Fruit fly (Drosophila melanogaster) whole organism, embryonic: Measurements from ENCODE around the gene Mgstl.

ENCODE experiments used
- CG10147 ChIP-seq: fragments of 200-800 bp; sonication (Bioruptor generic); optimal IDR thresholded peaks from 2 replicates; lab custom pipeline; 2019; ENCODE audit warnings: missing biosample characterization, mild to moderate bottlenecking, missing genetic modification characterization, moderate library complexity
- CG11247 ChIP-seq: fragments of 200-800 bp; sonication (Bioruptor generic); IDR thresholded peaks from 2 replicates; pipeline ENCODE4 v1.3.6; 2022; ENCODE audit warnings: missing biosample characterization, missing genetic modification characterization
- CG12071 ChIP-seq: fragments of 200-800 bp; sonication (Bioruptor generic); optimal IDR thresholded peaks from 3 replicates; lab custom pipeline; 2018; ENCODE audit warnings: missing biosample characterization, mild to moderate bottlenecking, missing genetic modification characterization
- CG12299 ChIP-seq: fragments of 200-800 bp; sonication (Bioruptor generic); optimal IDR thresholded peaks from 2 replicates; lab custom pipeline; 2018; ENCODE audit warnings: missing biosample characterization, mild to moderate bottlenecking, missing genetic modification characterization
- CG15011 ChIP-seq: fragments of 200-800 bp; sonication (Bioruptor generic); optimal IDR thresholded peaks from 3 replicates; lab custom pipeline; 2018; ENCODE audit warnings: missing biosample characterization, mild to moderate bottlenecking, missing genetic modification characterization
- CG15269 ChIP-seq: fragments of 200-800 bp; sonication (Bioruptor generic); optimal IDR thresholded peaks from 2 replicates; lab custom pipeline; 2018; ENCODE audit warnings: missing biosample characterization, mild to moderate bottlenecking, missing genetic modification characterization, moderate library complexity
- CG16863 ChIP-seq: fragments of 200-800 bp; sonication (Bioruptor generic); optimal IDR thresholded peaks from 3 replicates; lab custom pipeline; 2016; ENCODE audit warnings: missing biosample characterization, missing genetic modification characterization
- CG17361 ChIP-seq: fragments of 200-800 bp; sonication (Bioruptor generic); IDR thresholded peaks from 3 replicates; pipeline ENCODE4 v1.3.6; 2022; ENCODE audit warnings: missing biosample characterization, missing genetic modification characterization
- CG17802 ChIP-seq: fragments of 200-800 bp; sonication (Bioruptor generic); optimal IDR thresholded peaks from 2 replicates; lab custom pipeline; 2018; ENCODE audit warnings: missing biosample characterization, mild to moderate bottlenecking, missing genetic modification characterization, moderate library complexity
- CG2889 ChIP-seq: fragments of 200-800 bp; sonication (Bioruptor generic); IDR thresholded peaks from 3 replicates; pipeline ENCODE4 v1.3.6; 2022; ENCODE audit warnings: missing biosample characterization, missing genetic modification characterization
- CG31365 ChIP-seq: fragments of 200-800 bp; sonication (Bioruptor generic); optimal IDR thresholded peaks from 2 replicates; lab custom pipeline; 2018; ENCODE audit warnings: missing biosample characterization, mild to moderate bottlenecking, missing genetic modification characterization
- CG31388 ChIP-seq: fragments of 200-800 bp; sonication (Bioruptor generic); optimal IDR thresholded peaks from 2 replicates; lab custom pipeline; 2016; ENCODE audit warnings: missing biosample characterization, missing genetic modification characterization
- CG31441 ChIP-seq: fragments of 200-800 bp; sonication (Bioruptor generic); IDR thresholded peaks from 2 replicates; pipeline ENCODE4 v1.3.6; 2022; ENCODE audit warnings: missing biosample characterization, missing genetic modification characterization
- CG3995 ChIP-seq: fragments of 200-800 bp; sonication (Bioruptor generic); optimal IDR thresholded peaks from 3 replicates; lab custom pipeline; 2016; ENCODE audit warnings: missing biosample characterization, missing genetic modification characterization
- CG4424 ChIP-seq: fragments of 200-800 bp; sonication (Bioruptor generic); optimal IDR thresholded peaks from 3 replicates; lab custom pipeline; 2016; ENCODE audit warnings: missing biosample characterization, missing genetic modification characterization
- CG8281 ChIP-seq: fragments of 200-800 bp; sonication (Bioruptor generic); optimal IDR thresholded peaks from 2 replicates; lab custom pipeline; 2018; ENCODE audit warnings: missing biosample characterization, mild to moderate bottlenecking, missing genetic modification characterization, moderate library complexity
- CG8944 ChIP-seq: fragments of 200-800 bp; sonication (Bioruptor generic); optimal IDR thresholded peaks from 3 replicates; lab custom pipeline; 2016; ENCODE audit warnings: missing biosample characterization, missing genetic modification characterization
- CG9215 ChIP-seq: fragments of 200-800 bp; sonication (Bioruptor generic); IDR thresholded peaks from 2 replicates; pipeline ENCODE4 v1.3.6; 2022; ENCODE audit warnings: missing biosample characterization, missing genetic modification characterization
- CHES-1-like ChIP-seq: fragments of 200-800 bp; sonication (Bioruptor generic); optimal IDR thresholded peaks from 2 replicates; lab custom pipeline; 2016; ENCODE audit warnings: missing biosample characterization, missing genetic modification characterization
- Camta ChIP-seq: fragments of 200-800 bp; sonication (Bioruptor generic); optimal IDR thresholded peaks from 2 replicates; lab custom pipeline; 2016; ENCODE audit warnings: missing biosample characterization, missing genetic modification characterization
- D19A ChIP-seq: fragments of 200-800 bp; optimal IDR thresholded peaks from 3 replicates; lab custom pipeline; 2019; ENCODE audit warnings: missing biosample characterization, mild to moderate bottlenecking, missing genetic modification characterization, moderate library complexity
- Dbx ChIP-seq: fragments of 200-800 bp; sonication (Bioruptor generic); IDR thresholded peaks from 3 replicates; pipeline ENCODE4 v1.3.6; 2022; ENCODE audit warnings: missing biosample characterization, missing genetic modification characterization
- Fer3 ChIP-seq: fragments of 200-800 bp; sonication (Bioruptor generic); optimal IDR thresholded peaks from 2 replicates; lab custom pipeline; 2018; ENCODE audit warnings: missing biosample characterization, mild to moderate bottlenecking, missing genetic modification characterization, moderate library complexity
- Hand ChIP-seq: fragments of 200-800 bp; sonication (Bioruptor generic); optimal IDR thresholded peaks from 2 replicates; lab custom pipeline; 2017; ENCODE audit warnings: mild to moderate bottlenecking, missing biosample characterization, missing genetic modification reagents, missing genetic modification characterization
- HmgZ ChIP-seq: fragments of 200-800 bp; sonication (Bioruptor generic); optimal IDR thresholded peaks from 2 replicates; lab custom pipeline; 2018; ENCODE audit warnings: missing biosample characterization, mild to moderate bottlenecking, missing genetic modification characterization
- Hmr ChIP-seq: fragments of 200-800 bp; sonication (Bioruptor generic); optimal IDR thresholded peaks from 3 replicates; lab custom pipeline; 2017; ENCODE audit warnings: mild to moderate bottlenecking, missing biosample characterization, missing genetic modification reagents, missing genetic modification characterization
- Hsf ChIP-seq: fragments of 200-800 bp; sonication (Bioruptor generic); optimal IDR thresholded peaks from 3 replicates; lab custom pipeline; 2016; ENCODE audit warnings: missing biosample characterization, missing genetic modification characterization
- Meics ChIP-seq: fragments of 200-800 bp; sonication (Bioruptor generic); optimal IDR thresholded peaks from 2 replicates; lab custom pipeline; 2017; ENCODE audit warnings: missing biosample characterization, mild to moderate bottlenecking, missing genetic modification characterization
- Mrtf ChIP-seq: fragments of 200-800 bp; sonication (Bioruptor generic); IDR thresholded peaks from 3 replicates; pipeline ENCODE4 v1.3.6; 2022; ENCODE audit warnings: missing biosample characterization, missing genetic modification characterization
- Sin3A ChIP-seq: fragments of >200 bp; optimal IDR thresholded peaks from 2 replicates; lab custom pipeline; 2018
- Sry-β ChIP-seq: fragments of 200-800 bp; sonication (Bioruptor generic); optimal IDR thresholded peaks from 2 replicates; lab custom pipeline; 2018; ENCODE audit warnings: missing biosample characterization, mild to moderate bottlenecking, missing genetic modification characterization, moderate library complexity
- Xbp1 ChIP-seq: fragments of 200-800 bp; sonication (Bioruptor generic); optimal IDR thresholded peaks from 3 replicates; lab custom pipeline; 2016; ENCODE audit warnings: missing biosample characterization, mild to moderate bottlenecking, missing genetic modification characterization
- ara ChIP-seq: fragments of 200-800 bp; sonication (Bioruptor generic); IDR thresholded peaks from 2 replicates; pipeline ENCODE4 v1.3.6; 2022; ENCODE audit warnings: missing biosample characterization, missing genetic modification characterization
- dimm ChIP-seq: fragments of 200-800 bp; sonication (Bioruptor generic); IDR thresholded peaks from 2 replicates; pipeline ENCODE4 v1.3.6; 2022; ENCODE audit warnings: missing biosample characterization, missing genetic modification characterization
- dysf ChIP-seq: fragments of 200-800 bp; sonication (Bioruptor generic); IDR thresholded peaks from 3 replicates; pipeline ENCODE4 v1.3.6; 2022; ENCODE audit warnings: missing biosample characterization, missing genetic modification characterization
- fd102C ChIP-seq: fragments of 200-800 bp; sonication (Bioruptor generic); optimal IDR thresholded peaks from 2 replicates; lab custom pipeline; 2018; ENCODE audit warnings: missing biosample characterization, mild to moderate bottlenecking, missing genetic modification characterization, moderate library complexity
- gcm2 ChIP-seq: fragments of 200-800 bp; sonication (Bioruptor generic); optimal IDR thresholded peaks from 2 replicates; lab custom pipeline; 2016; ENCODE audit warnings: missing biosample characterization, missing genetic modification characterization
- gsb ChIP-seq: fragments of 200-800 bp; sonication (Bioruptor generic); IDR thresholded peaks from 2 replicates; pipeline ENCODE4 v1.3.6; 2022; ENCODE audit warnings: missing biosample characterization, missing genetic modification characterization
- hth ChIP-seq: fragments of >200 bp; optimal IDR thresholded peaks from 2 replicates; lab custom pipeline; 2017; ENCODE audit warnings: inconsistent platforms
- insv ChIP-seq, 2 experiments: fragments of 200-800 bp; sonication (Bioruptor generic); optimal IDR thresholded peaks; 3 replicates each; lab custom pipeline; 2016 to 2018; ENCODE audit warnings: missing biosample characterization in 2 of 2, missing genetic modification characterization in 2 of 2
- jigr1 ChIP-seq: fragments of 200-800 bp; sonication (Bioruptor generic); IDR thresholded peaks from 3 replicates; pipeline ENCODE4 v1.3.6; 2022; ENCODE audit warnings: missing biosample characterization, missing genetic modification characterization
- lilli ChIP-seq: fragments of 200-800 bp; sonication (Bioruptor generic); optimal IDR thresholded peaks from 3 replicates; lab custom pipeline; 2016; ENCODE audit warnings: missing biosample characterization, missing genetic modification characterization
- lola ChIP-seq, 3 experiments: fragments of >200 bp in 2 of 3; fragments of 200-800 bp in 1 of 3; sonication (Bioruptor generic) in 1 of 3; optimal IDR thresholded peaks; 2 replicates each; lab custom pipeline; 2017 to 2019; ENCODE audit warnings: missing biosample characterization in 3 of 3, missing genetic modification characterization in 3 of 3, mild to moderate bottlenecking in 1 of 3, moderate library complexity in 1 of 3
- nmo ChIP-seq: fragments of 200-800 bp; sonication (Bioruptor generic); optimal IDR thresholded peaks from 2 replicates; lab custom pipeline; 2018; ENCODE audit warnings: missing biosample characterization, mild to moderate bottlenecking, missing genetic modification characterization, moderate library complexity
- pho ChIP-seq: fragments of 200-800 bp; sonication (Bioruptor generic); optimal IDR thresholded peaks from 2 replicates; lab custom pipeline; 2016; ENCODE audit warnings: missing biosample characterization, missing genetic modification characterization
- repo ChIP-seq: fragments of 200-800 bp; sonication (Bioruptor generic); optimal IDR thresholded peaks from 2 replicates; lab custom pipeline; 2016; ENCODE audit warnings: missing biosample characterization, missing genetic modification characterization
- sc ChIP-seq, 3 experiments: fragments of >200 bp in 2 of 3; fragments of 200-800 bp in 1 of 3; sonication (Bioruptor generic) in 1 of 3; optimal IDR thresholded peaks; 2 replicates in 2 of 3; 3 replicates in 1 of 3; lab custom pipeline; 2017; ENCODE audit warnings: mild to moderate bottlenecking in 1 of 3, missing biosample characterization in 1 of 3, missing genetic modification characterization in 1 of 3, missing genetic modification reagents in 1 of 3
- stc ChIP-seq: fragments of 200-800 bp; sonication (Bioruptor generic); IDR thresholded peaks from 2 replicates; pipeline ENCODE4 v1.3.6; 2022; ENCODE audit warnings: missing biosample characterization, missing genetic modification characterization
- zfh2 ChIP-seq: fragments of 200-800 bp; sonication (Bioruptor generic); optimal IDR thresholded peaks from 2 replicates; lab custom pipeline; 2016; ENCODE audit warnings: missing biosample characterization, missing genetic modification characterization

Mgstl gene

dm6 chrX:21042638-21043513, 951 bp downstream of the Mgstl start (continued):
- TF ChIP-seq Hand (GFP tag; lab: Kevin White, UChicago): peak; percentile 90
- peak; percentile 93 for TF ChIP-seq stc (GFP tag; lab: Robert Waterston, UW)
- peak; percentile 83 for TF ChIP-seq CG17361 (GFP tag; lab: Robert Waterston, UW)
- peak; percentile 3 for TF ChIP-seq CG31388 (GFP tag; lab: Kevin White, UChicago)
- peak; percentile 91 for TF ChIP-seq HmgZ (tag; lab: Kevin White, UChicago)
- TF ChIP-seq nmo (GFP tag; lab: Kevin White, UChicago): peak; percentile 90
- TF ChIP-seq Sry-β (GFP tag; lab: Kevin White, UChicago): peak; percentile 28
- peak; percentile 69 for TF ChIP-seq CG9215 (GFP tag; lab: Robert Waterston, UW)
- peak; percentile 69 for TF ChIP-seq gsb (GFP tag; lab: Robert Waterston, UW)
- TF ChIP-seq Mrtf (GFP tag; lab: Robert Waterston, UW): peak; percentile 85
- TF ChIP-seq CG8281: peak; percentile 72
- no peak for TF ChIP-seq sc (optimal IDR thresholded peaks at IDR 0.05; lab: Kevin White, UChicago)
- TF ChIP-seq sc (GFP tag; optimal IDR thresholded peaks at IDR 0.05; lab: Kevin White, UChicago): peak; percentile 68
- peak in 1 of 3 experiments; percentile 79 for TF ChIP-seq lola (GFP tag; optimal IDR thresholded peaks at IDR 0.05; lab: Kevin White, UChicago)
- peak; percentile 81 for TF ChIP-seq CG2889 (GFP tag; lab: Robert Waterston, UW)
- TF ChIP-seq pho: peak; percentile 24
- no peak for TF ChIP-seq Camta
- TF ChIP-seq Sin3A: no peak
- peak; percentile 26 for TF ChIP-seq fd102C
- TF ChIP-seq CG15269 (tag; lab: Kevin White, UChicago): peak; percentile 94
- TF ChIP-seq repo (GFP tag; lab: Kevin White, UChicago): no peak
- TF ChIP-seq Fer3: peak; percentile 93
- peak; percentile 91 for TF ChIP-seq Meics (GFP tag; lab: Kevin White, UChicago)
- TF ChIP-seq CG31365 (tag; lab: Kevin White, UChicago): peak; percentile 60
- TF ChIP-seq Xbp1 (GFP tag; lab: Kevin White, UChicago): peak; percentile 81
- no peak for TF ChIP-seq CG8944
- peak; percentile 3 for TF ChIP-seq CG3995
- TF ChIP-seq CG17802 (tag; lab: Kevin White, UChicago): peak; percentile 54
- TF ChIP-seq dysf (GFP tag; lab: Robert Waterston, UW): peak; percentile 94
- peak; percentile 90 for TF ChIP-seq CG10147 (GFP tag; lab: Kevin White, UChicago)
- peak; percentile 27 for TF ChIP-seq zfh2 (GFP tag; lab: Kevin White, UChicago)
- no peak for TF ChIP-seq gcm2 (GFP tag; lab: Kevin White, UChicago)
- peak; percentile 75 for TF ChIP-seq dimm
- peak; percentile 67 for TF ChIP-seq CG15011 (GFP tag; lab: Kevin White, UChicago)
- TF ChIP-seq CG12071 (GFP tag; lab: Kevin White, UChicago): peak; percentile 73
- peak in 1 of 2 experiments; percentile 44 for TF ChIP-seq insv (GFP tag; optimal IDR thresholded peaks at IDR 0.05; lab: Kevin White, UChicago)
- no peak for TF ChIP-seq CHES-1-like
- peak; percentile 86 for TF ChIP-seq CG11247 (GFP tag; lab: Robert Waterston, UW)
- TF ChIP-seq ara (GFP tag; lab: Robert Waterston, UW): peak; percentile 89
- TF ChIP-seq Hsf (GFP tag; lab: Kevin White, UChicago): peak; percentile 32
- TF ChIP-seq Hmr (GFP tag; lab: Kevin White, UChicago): peak; percentile 92
- TF ChIP-seq CG4424 (GFP tag; lab: Kevin White, UChicago): peak; percentile 73
- TF ChIP-seq lilli (GFP tag; lab: Kevin White, UChicago): peak; percentile 55
- TF ChIP-seq CG16863 (GFP tag; lab: Kevin White, UChicago): no peak
- peak; percentile 89 for TF ChIP-seq D19A (tag; lab: Kevin White, UChicago)
- peak; percentile 90 for TF ChIP-seq CG31441 (GFP tag; lab: Robert Waterston, UW)
- peak; percentile 87 for TF ChIP-seq Dbx (GFP tag; lab: Robert Waterston, UW)
- TF ChIP-seq CG12299 (tag; lab: Kevin White, UChicago): peak; percentile 91
- TF ChIP-seq jigr1 (GFP tag; lab: Robert Waterston, UW): peak; percentile 57; the same call in 2 of the 3 replicates
- no peak for TF ChIP-seq hth (lab: Kevin White, UChicago)
